Fruit fly (Drosophila melanogaster) whole organism, embryonic: ENCODE data around the gene da.
A peak's percentile ranks its signal among the peaks of the same experiment; 100 is the strongest.

Experiments used
- Atf3 ChIP-seq: fragments of 200-800 bp; sonication (Bioruptor generic); optimal IDR thresholded peaks from 3 replicates; lab custom pipeline; 2016; ENCODE audit warnings: missing biosample characterization, missing genetic modification characterization
- Atf6 ChIP-seq: fragments of 200-800 bp; sonication (Bioruptor generic); IDR thresholded peaks from 2 replicates; pipeline ENCODE4 v1.3.6; 2022; ENCODE audit warnings: missing biosample characterization, missing genetic modification characterization
- B-H2 ChIP-seq: fragments of 200-800 bp; sonication (Bioruptor generic); optimal IDR thresholded peaks from 2 replicates; lab custom pipeline; 2018; ENCODE audit warnings: missing biosample characterization, mild to moderate bottlenecking, missing genetic modification characterization
- BEAF-32 ChIP-seq: fragments of 200-800 bp; sonication (Bioruptor generic); optimal IDR thresholded peaks from 3 replicates; lab custom pipeline; 2017; ENCODE audit warnings: missing biosample characterization, missing genetic modification characterization, mild to moderate bottlenecking, moderate library complexity, missing genetic modification reagents
- CG10431 ChIP-seq: fragments of 200-800 bp; sonication (Bioruptor generic); optimal IDR thresholded peaks from 3 replicates; lab custom pipeline; 2018; ENCODE audit warnings: missing biosample characterization, mild to moderate bottlenecking, missing genetic modification characterization
- CG10462 ChIP-seq: fragments of 200-800 bp; sonication (Bioruptor generic); optimal IDR thresholded peaks from 2 replicates; lab custom pipeline; 2016; ENCODE audit warnings: missing biosample characterization, missing genetic modification characterization
- CG10565 ChIP-seq: fragments of 200-800 bp; sonication (Bioruptor generic); optimal IDR thresholded peaks from 3 replicates; lab custom pipeline; 2016; ENCODE audit warnings: missing biosample characterization, mild to moderate bottlenecking, missing genetic modification characterization
- CG11696 ChIP-seq: fragments of 200-800 bp; sonication (Bioruptor generic); IDR thresholded peaks from 2 replicates; pipeline ENCODE4 v1.3.6; 2022; ENCODE audit warnings: missing biosample characterization, missing genetic modification characterization
- CG12236 ChIP-seq: fragments of 200-800 bp; sonication (Bioruptor generic); optimal IDR thresholded peaks from 2 replicates; lab custom pipeline; 2016; ENCODE audit warnings: missing biosample characterization, missing genetic modification characterization
- CG13624 ChIP-seq: fragments of 200-800 bp; sonication (Bioruptor generic); optimal IDR thresholded peaks from 2 replicates; lab custom pipeline; 2016; ENCODE audit warnings: missing biosample characterization, missing genetic modification characterization
- CG14965 ChIP-seq: fragments of 200-800 bp; sonication (Bioruptor generic); optimal IDR thresholded peaks from 2 replicates; lab custom pipeline; 2016; ENCODE audit warnings: missing biosample characterization, missing genetic modification characterization, borderline replicate concordance
- CG18619 ChIP-seq: fragments of 200-800 bp; sonication (Bioruptor generic); optimal IDR thresholded peaks from 3 replicates; lab custom pipeline; 2017; ENCODE audit warnings: missing biosample characterization, mild to moderate bottlenecking, missing genetic modification characterization
- CG4282 ChIP-seq: fragments of 200-800 bp; sonication (Bioruptor generic); optimal IDR thresholded peaks from 2 replicates; lab custom pipeline; 2016; ENCODE audit warnings: missing biosample characterization, missing genetic modification characterization
- CG5953 ChIP-seq: fragments of 200-800 bp; sonication (Bioruptor generic); IDR thresholded peaks from 2 replicates; pipeline ENCODE4 v1.3.6; 2022; ENCODE audit warnings: missing biosample characterization, missing genetic modification characterization
- CG6791 ChIP-seq: fragments of 200-800 bp; sonication (Bioruptor generic); IDR thresholded peaks from 3 replicates; pipeline ENCODE4 v1.3.6; 2022; ENCODE audit warnings: missing biosample characterization, missing genetic modification characterization; ENCODE audit not compliant: partially characterized antibody
- CG7556 ChIP-seq: fragments of 200-800 bp; sonication (Bioruptor generic); optimal IDR thresholded peaks from 2 replicates; lab custom pipeline; 2017; ENCODE audit warnings: missing biosample characterization, mild to moderate bottlenecking, missing genetic modification characterization
- CG7786 ChIP-seq: fragments of 200-800 bp; sonication (Bioruptor generic); optimal IDR thresholded peaks from 2 replicates; lab custom pipeline; 2016; ENCODE audit warnings: missing biosample characterization, missing genetic modification characterization
- CkIIα-i1 ChIP-seq: fragments of 200-800 bp; sonication (Bioruptor generic); IDR thresholded peaks from 2 replicates; pipeline ENCODE4 v1.3.6; 2022; ENCODE audit warnings: missing biosample characterization, missing genetic modification characterization
- CoRest ChIP-seq: fragments of 200-800 bp; sonication (Bioruptor generic); optimal IDR thresholded peaks from 3 replicates; lab custom pipeline; 2018; ENCODE audit warnings: missing biosample characterization, mild to moderate bottlenecking, missing genetic modification characterization, moderate library complexity
- D19B ChIP-seq: fragments of 200-800 bp; sonication (Bioruptor generic); optimal IDR thresholded peaks from 2 replicates; lab custom pipeline; 2017; ENCODE audit warnings: missing biosample characterization, mild to moderate bottlenecking, missing genetic modification characterization
- E2f2 ChIP-seq: fragments of 200-800 bp; sonication (Bioruptor generic); IDR thresholded peaks from 2 replicates; pipeline ENCODE4 v1.3.6; 2022; ENCODE audit warnings: missing biosample characterization, missing genetic modification characterization
- Gug ChIP-seq: fragments of 200-800 bp; sonication (Bioruptor generic); IDR thresholded peaks from 4 replicates; pipeline ENCODE4 v1.3.6; 2022; ENCODE audit warnings: missing biosample characterization, missing genetic modification characterization
- HLH54F ChIP-seq: fragments of 200-800 bp; sonication (Bioruptor generic); optimal IDR thresholded peaks from 3 replicates; lab custom pipeline; 2016; ENCODE audit warnings: missing biosample characterization, missing genetic modification characterization
- HLHmδ ChIP-seq: fragments of 200-800 bp; sonication (Bioruptor generic); optimal IDR thresholded peaks from 2 replicates; lab custom pipeline; 2018; ENCODE audit warnings: missing biosample characterization, mild to moderate bottlenecking, missing genetic modification characterization, moderate library complexity
- Hand ChIP-seq: fragments of 200-800 bp; sonication (Bioruptor generic); optimal IDR thresholded peaks from 2 replicates; lab custom pipeline; 2017; ENCODE audit warnings: mild to moderate bottlenecking, missing biosample characterization, missing genetic modification reagents, missing genetic modification characterization
- HmgZ ChIP-seq: fragments of 200-800 bp; sonication (Bioruptor generic); optimal IDR thresholded peaks from 2 replicates; lab custom pipeline; 2018; ENCODE audit warnings: missing biosample characterization, mild to moderate bottlenecking, missing genetic modification characterization
- Mes4 ChIP-seq: fragments of 200-800 bp; sonication (Bioruptor generic); optimal IDR thresholded peaks from 2 replicates; lab custom pipeline; 2016; ENCODE audit warnings: missing biosample characterization, missing genetic modification characterization
- Rfx ChIP-seq: fragments of 200-800 bp; sonication (Bioruptor generic); IDR thresholded peaks from 2 replicates; pipeline ENCODE4 v1.3.6; 2022; ENCODE audit warnings: missing biosample characterization, missing genetic modification characterization
- ara ChIP-seq: fragments of 200-800 bp; sonication (Bioruptor generic); IDR thresholded peaks from 2 replicates; pipeline ENCODE4 v1.3.6; 2022; ENCODE audit warnings: missing biosample characterization, missing genetic modification characterization
- dmrt99B ChIP-seq: fragments of 200-800 bp; sonication (Bioruptor generic); optimal IDR thresholded peaks from 2 replicates; lab custom pipeline; 2018; ENCODE audit warnings: missing biosample characterization, mild to moderate bottlenecking, missing genetic modification characterization, moderate library complexity
- dpn ChIP-seq, 2 experiments: fragments of 200-800 bp; sonication (Bioruptor generic); optimal IDR thresholded peaks; 3 replicates each; lab custom pipeline; 2016; ENCODE audit warnings: missing biosample characterization in 2 of 2, missing genetic modification characterization in 2 of 2
- fd3F ChIP-seq: fragments of 200-800 bp; sonication (Bioruptor generic); optimal IDR thresholded peaks from 2 replicates; lab custom pipeline; 2018; ENCODE audit warnings: missing biosample characterization, mild to moderate bottlenecking, missing genetic modification characterization, moderate library complexity
- fu2 ChIP-seq: fragments of 200-800 bp; sonication (Bioruptor generic); optimal IDR thresholded peaks from 2 replicates; lab custom pipeline; 2016; ENCODE audit warnings: missing biosample characterization, missing genetic modification characterization
- gt ChIP-seq: fragments of 200-800 bp; sonication (Bioruptor generic); IDR thresholded peaks from 2 replicates; pipeline ENCODE4 v1.3.6; 2022; ENCODE audit warnings: missing biosample characterization, missing genetic modification characterization
- h ChIP-seq: fragments of >200 bp; optimal IDR thresholded peaks from 2 replicates; lab custom pipeline; 2017
- jigr1 ChIP-seq: fragments of 200-800 bp; sonication (Bioruptor generic); IDR thresholded peaks from 3 replicates; pipeline ENCODE4 v1.3.6; 2022; ENCODE audit warnings: missing biosample characterization, missing genetic modification characterization
- kni ChIP-seq: fragments of 200-800 bp; sonication (Bioruptor generic); optimal IDR thresholded peaks from 3 replicates; lab custom pipeline; 2017; ENCODE audit warnings: mild to moderate bottlenecking, missing biosample characterization, missing genetic modification reagents, missing genetic modification characterization
- lbe ChIP-seq: fragments of 200-800 bp; sonication (Bioruptor generic); optimal IDR thresholded peaks from 2 replicates; lab custom pipeline; 2016; ENCODE audit warnings: missing biosample characterization, mild to moderate bottlenecking, missing genetic modification characterization
- lmd ChIP-seq: fragments of 200-800 bp; sonication (Bioruptor generic); IDR thresholded peaks from 2 replicates; pipeline ENCODE4 v1.3.6; 2022; ENCODE audit warnings: missing biosample characterization, missing genetic modification characterization
- mld ChIP-seq: fragments of 200-800 bp; sonication (Bioruptor generic); IDR thresholded peaks from 3 replicates; pipeline ENCODE4 v1.3.6; 2022; ENCODE audit warnings: missing biosample characterization, missing genetic modification characterization; ENCODE audit not compliant: partially characterized antibody
- nom ChIP-seq: fragments of 200-800 bp; sonication (Bioruptor generic); optimal IDR thresholded peaks from 2 replicates; lab custom pipeline; 2017; ENCODE audit warnings: missing biosample characterization, missing genetic modification characterization, mild to moderate bottlenecking, moderate library complexity, missing genetic modification reagents
- otp ChIP-seq: fragments of 200-800 bp; sonication (Bioruptor generic); IDR thresholded peaks from 3 replicates; pipeline ENCODE4, ENCODE4 v1.3.6; 2022; ENCODE audit warnings: missing biosample characterization, missing genetic modification characterization
- rib ChIP-seq: fragments of 200-800 bp; sonication (Bioruptor generic); IDR thresholded peaks from 2 replicates; pipeline ENCODE4 v1.3.6; 2022; ENCODE audit warnings: missing biosample characterization, missing genetic modification characterization
- seq ChIP-seq: fragments of 200-800 bp; sonication (Bioruptor generic); IDR thresholded peaks from 2 replicates; pipeline ENCODE4 v1.3.6; 2022; ENCODE audit warnings: missing biosample characterization, missing genetic modification characterization
- shn ChIP-seq: fragments of 200-800 bp; sonication (Bioruptor generic); optimal IDR thresholded peaks from 3 replicates; lab custom pipeline; 2016; ENCODE audit warnings: missing biosample characterization, missing genetic modification characterization
- sim ChIP-seq: fragments of 200-800 bp; sonication (Bioruptor generic); IDR thresholded peaks from 2 replicates; pipeline ENCODE4 v1.3.6; 2022; ENCODE audit warnings: missing biosample characterization, missing genetic modification characterization
- sob ChIP-seq: fragments of 200-800 bp; sonication (Bioruptor generic); IDR thresholded peaks from 2 replicates; pipeline ENCODE4 v1.3.6; 2022; ENCODE audit warnings: missing biosample characterization, missing genetic modification characterization
- tgo ChIP-seq: fragments of 200-800 bp; sonication (Bioruptor generic); IDR thresholded peaks from 3 replicates; pipeline ENCODE4 v1.3.6; 2022; ENCODE audit warnings: missing biosample characterization, missing genetic modification characterization
- toy ChIP-seq: fragments of 200-800 bp; sonication (Bioruptor generic); IDR thresholded peaks from 2 replicates; pipeline ENCODE4 v1.3.6; 2022; ENCODE audit warnings: missing biosample characterization, missing genetic modification characterization
- unpg ChIP-seq: fragments of 200-800 bp; sonication (Bioruptor generic); optimal IDR thresholded peaks from 3 replicates; lab custom pipeline; 2018; ENCODE audit warnings: missing biosample characterization, mild to moderate bottlenecking, missing genetic modification characterization, moderate library complexity
- vfl ChIP-seq: fragments of 200-800 bp; sonication (Bioruptor generic); optimal IDR thresholded peaks from 2 replicates; lab custom pipeline; 2016; ENCODE audit warnings: missing biosample characterization, missing genetic modification characterization

The da gene

DNA sequence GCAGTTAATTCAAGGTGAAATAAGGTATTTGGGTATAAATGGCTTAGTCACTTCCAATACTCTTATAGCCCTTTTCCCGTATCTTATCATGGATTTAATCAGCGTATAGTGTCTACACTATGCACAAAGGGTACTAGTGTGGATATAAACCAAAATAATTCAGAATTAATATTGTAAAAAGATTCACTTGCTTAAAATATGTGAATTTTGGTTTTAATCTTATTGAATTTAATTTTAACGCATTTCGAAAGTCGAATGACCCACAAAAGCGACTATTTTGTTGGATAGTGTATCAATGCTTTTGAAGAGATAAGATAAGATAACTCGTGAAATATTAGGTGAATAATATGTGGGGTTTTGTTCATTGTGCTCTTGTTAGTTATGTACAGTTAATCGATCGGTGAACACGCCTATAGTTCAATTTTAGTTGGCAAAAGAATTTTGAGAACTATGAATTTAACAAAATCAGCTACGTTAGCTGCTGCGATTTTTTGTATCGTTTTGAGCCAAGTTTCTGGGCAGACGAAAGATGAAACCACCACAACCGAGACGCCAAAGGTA, 5.9 kb upstream of the da start, which contains the start of gene CG5096 (continued):
- TF ChIP-seq CkIIα-i1 (no peak), CG13624 (peak; percentile 79), CG5953 (GFP tag; lab: Robert Waterston, UW) (peak; percentile 82), tgo (GFP tag; lab: Robert Waterston, UW) (peak; percentile 90), CG6791 (no peak), fu2 (GFP tag; lab: Kevin White, UChicago) (peak; percentile 68), sob (peak; percentile 92; the same call in 1 of the 2 replicates), D19B (GFP tag; lab: Kevin White, UChicago) (peak; percentile 81), HmgZ (tag; lab: Kevin White, UChicago) (peak; percentile 95), ara (GFP tag; lab: Robert Waterston, UW) (peak; percentile 79), Hand (peak; percentile 89), mld (GFP tag; lab: Robert Waterston, UW) (no peak), vfl (GFP tag; lab: Kevin White, UChicago) (peak; percentile 57), HLH54F (GFP tag; lab: Kevin White, UChicago) (peak; percentile 76), rib (peak; percentile 86), unpg (GFP tag; lab: Kevin White, UChicago) (peak; percentile 92), dmrt99B (tag; lab: Kevin White, UChicago) (peak; percentile 92), kni (no peak), gt (GFP tag; lab: Robert Waterston, UW) (no peak), jigr1 (GFP tag; lab: Robert Waterston, UW) (0 out of 3 replicates have a peak, but pooled peaks have one; percentile 47), Rfx (GFP tag; lab: Robert Waterston, UW) (peak; percentile 93), Mes4 (GFP tag; lab: Kevin White, UChicago) (peak; percentile 29), Atf6 (GFP tag; lab: Robert Waterston, UW) (peak; percentile 95), sim (GFP tag; lab: Robert Waterston, UW) (peak; percentile 70; the same call in 1 of the 2 replicates), Atf3 (GFP tag; lab: Kevin White, UChicago) (peak; percentile 37), HLHmδ (GFP tag; lab: Kevin White, UChicago) (no peak), dpn (GFP tag; optimal IDR thresholded peaks at IDR 0.05; lab: Kevin White, UChicago) (peak; percentile 80 to 82), CG10462 (GFP tag; lab: Kevin White, UChicago) (peak; percentile 52), B-H2 (peak; percentile 84), otp (GFP tag; lab: Robert Waterston, UW) (peak; percentile 87), seq (GFP tag; lab: Robert Waterston, UW) (peak; percentile 89), CG7556 (GFP tag; lab: Kevin White, UChicago) (peak; percentile 81), CG4282 (GFP tag; lab: Kevin White, UChicago) (peak; percentile 2), CG11696 (GFP tag; lab: Robert Waterston, UW) (peak; percentile 75)

DNA sequence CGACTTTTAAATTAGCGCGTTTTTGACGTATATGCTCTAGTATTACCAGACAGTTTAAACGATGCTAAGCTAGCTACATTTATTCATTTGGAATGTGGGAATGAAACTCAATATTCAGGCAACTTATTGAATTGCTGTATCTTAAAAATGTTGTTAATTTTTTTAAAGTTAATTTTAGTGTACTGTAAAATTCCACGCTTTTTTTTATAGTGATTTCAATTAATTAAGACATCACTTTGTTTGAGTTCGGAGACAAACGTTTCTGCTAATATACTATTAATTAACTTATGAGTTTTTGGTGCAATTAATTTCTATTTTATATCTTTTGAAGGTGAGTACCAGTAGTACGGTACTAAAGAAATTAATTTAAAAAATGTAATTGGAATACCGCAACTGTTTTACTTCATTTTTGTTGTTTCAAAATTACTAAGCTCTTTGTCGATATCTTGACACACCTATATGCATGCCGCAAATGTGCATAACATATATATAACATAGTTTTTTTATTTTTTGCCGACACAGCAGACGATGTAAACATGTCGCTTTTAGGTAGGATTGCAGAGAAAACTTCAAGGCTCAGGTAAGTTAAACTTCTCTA, 1.6 kb upstream of the da start, which contains the start of the genes Cdk1 and mRpS7:
Gene Cdk1, minus strand, starts transcription at position 55 of the 598 bp plus-strand sequence.
Gene mRpS7, plus strand, starts transcription at position 455 of the 598 bp plus-strand sequence.
- TF ChIP-seq toy (GFP tag; lab: Robert Waterston, UW) (no peak), h (lab: Kevin White, UChicago) (no peak), CG10565 (GFP tag; lab: Kevin White, UChicago) (peak; percentile 52), CG7786 (GFP tag; lab: Kevin White, UChicago) (peak; percentile 47), CG10431 (GFP tag; lab: Kevin White, UChicago) (no peak), CG14965 (GFP tag; lab: Kevin White, UChicago) (no peak), lbe (GFP tag; lab: Kevin White, UChicago) (no peak), CG18619 (GFP tag; lab: Kevin White, UChicago) (peak; percentile 72), fd3F (peak; percentile 66), otp (GFP tag; lab: Robert Waterston, UW) (0 out of 3 replicates have a peak, but pooled peaks have one; percentile 41), nom (no peak), CG12236 (GFP tag; lab: Kevin White, UChicago) (no peak), CoRest (tag; lab: Kevin White, UChicago) (peak; percentile 90), lmd (GFP tag; lab: Robert Waterston, UW) (no peak; the same call in 1 of the 2 replicates), BEAF-32 (GFP tag; lab: Kevin White, UChicago) (peak; percentile 33), E2f2 (GFP tag; lab: Robert Waterston, UW) (peak; percentile 82), shn (GFP tag; lab: Kevin White, UChicago) (peak; percentile 31), dmrt99B (tag; lab: Kevin White, UChicago) (peak; percentile 78), Gug (GFP tag; lab: Robert Waterston, UW) (no peak)
